Fruit fly (Drosophila melanogaster): ENCODE measurements around the gene CG14645.

CG14645 gene

DNA sequence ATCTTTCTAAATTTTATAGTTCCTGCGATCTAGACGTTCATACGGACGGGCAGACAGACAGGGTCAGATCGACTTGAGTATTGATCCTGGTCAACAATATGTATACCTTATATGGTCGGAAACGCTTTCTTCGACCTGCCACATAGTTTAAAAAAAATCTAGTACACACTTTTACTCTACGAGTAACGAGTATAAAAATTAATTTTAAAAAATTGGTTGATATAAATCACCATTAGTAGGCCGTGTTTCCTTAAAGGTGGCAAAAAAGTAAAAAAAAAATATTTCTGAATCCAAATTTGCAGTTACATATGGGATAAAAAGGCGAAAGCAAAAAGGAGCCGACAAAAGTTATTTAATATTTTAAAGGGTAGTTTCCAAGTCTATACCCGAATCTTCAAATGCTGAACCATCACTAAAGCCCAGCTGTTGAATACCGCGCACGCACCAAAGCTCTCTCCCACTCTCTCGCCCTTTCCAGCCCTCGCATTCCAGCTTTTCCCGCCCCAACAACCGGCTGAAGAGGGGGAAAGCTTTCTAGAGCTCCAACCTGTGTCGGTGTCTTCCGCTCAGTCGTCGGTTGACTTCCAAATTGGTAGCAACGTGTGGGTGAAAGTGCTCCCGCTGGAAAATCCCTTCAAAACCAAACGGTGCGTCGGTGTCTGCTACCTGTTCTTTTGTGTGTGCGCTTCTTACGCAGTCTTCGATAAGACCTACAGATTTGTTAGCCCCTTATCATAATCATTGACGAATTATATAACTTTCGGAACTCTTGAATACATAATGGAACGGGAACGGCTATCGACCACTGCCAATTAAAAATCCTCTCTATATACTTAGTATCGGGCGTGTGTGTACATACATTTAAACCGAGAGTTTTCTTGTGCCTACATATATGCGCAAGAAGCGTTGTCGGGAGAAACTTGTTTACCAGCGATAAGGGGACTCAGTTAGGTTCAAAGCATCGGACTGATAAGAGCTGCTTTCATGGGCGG is 43.8 kb downstream of the CG14645 start, which contains the start of gene Sfxn1-3 (continued):
- TF ChIP-seq Xrp1 (GFP tag; IDR thresholded peaks at IDR 0.05) (peak; percentile 32; the same call in 1 of the 2 replicates), D19B (GFP tag; optimal IDR thresholded peaks at IDR 0.05) (peak; percentile 96), CHES-1-like (GFP tag; optimal IDR thresholded peaks at IDR 0.05) (no peak), CG16813 (GFP tag; IDR thresholded peaks at IDR 0.05; ENCODE audit: partially characterized antibody) (no peak), H15 (GFP tag; IDR thresholded peaks at IDR 0.05) (0 out of 3 replicates have a peak, but pooled peaks have one; percentile 2), Camta (GFP tag; optimal IDR thresholded peaks at IDR 0.05) (no peak), unc-4 (GFP tag; IDR thresholded peaks at IDR 0.05; ENCODE audit: partially characterized antibody) (no peak), CG9876 (GFP tag; optimal IDR thresholded peaks at IDR 0.05) (no peak), Mes4 (GFP tag; optimal IDR thresholded peaks at IDR 0.05) (peak; percentile 2), CG9932 (GFP tag; IDR thresholded peaks at IDR 0.05) (peak; percentile 74), NC2β (GFP tag; optimal IDR thresholded peaks at IDR 0.05) (no peak), tx (GFP tag; optimal IDR thresholded peaks at IDR 0.05) (no peak), CG1024 (GFP tag; IDR thresholded peaks at IDR 0.05) (peak; percentile 14; the same call in 1 of the 2 replicates), Aef1 (GFP tag; IDR thresholded peaks at IDR 0.05) (no peak), bigmax (GFP tag; optimal IDR thresholded peaks at IDR 0.05) (no peak), zfh2 (GFP tag; optimal IDR thresholded peaks at IDR 0.05) (no peak), CG11398 (GFP tag; optimal IDR thresholded peaks at IDR 0.05) (peak; percentile 26), Nf-YB (GFP tag; optimal IDR thresholded peaks at IDR 0.05) (peak; percentile 22), croc (GFP tag; conservative IDR thresholded peaks at IDR 0.05) (no peak), CG15269 (tag; optimal IDR thresholded peaks at IDR 0.05) (peak; percentile 42), bbx (GFP tag; IDR thresholded peaks at IDR 0.05; ENCODE audit: partially characterized antibody) (peak; percentile 65), CG7357 (GFP tag; IDR thresholded peaks at IDR 0.05) (0 out of 3 replicates have a peak, but pooled peaks have one; percentile 20), sd (tag; optimal IDR thresholded peaks at IDR 0.05) (peak; percentile 95), kni (GFP tag; optimal IDR thresholded peaks at IDR 0.05) (peak; percentile 67), CG15601 (tag; optimal IDR thresholded peaks at IDR 0.05) (peak; percentile 40), CG7786 (GFP tag; optimal IDR thresholded peaks at IDR 0.05) (no peak), CG12769 (tag; optimal IDR thresholded peaks at IDR 0.05) (peak; percentile 97), CG5953 (GFP tag; IDR thresholded peaks at IDR 0.05) (no peak), klu (GFP tag; IDR thresholded peaks at IDR 0.05) (no peak), Sox100B (GFP tag; optimal IDR thresholded peaks at IDR 0.05) (no peak), CG18476 (GFP tag; optimal IDR thresholded peaks at IDR 0.05) (no peak), Doc3 (GFP tag; IDR thresholded peaks at IDR 0.05; ENCODE audit: partially characterized antibody) (peak; percentile 20; the same call in 1 of the 3 replicates), CG17612 (GFP tag; IDR thresholded peaks at IDR 0.05) (no peak), Ravus (GFP tag; IDR thresholded peaks at IDR 0.05) (no peak), scrt (GFP tag; optimal IDR thresholded peaks at IDR 0.05) (peak; percentile 72), tio (GFP tag; optimal IDR thresholded peaks at IDR 0.05) (no peak), knrl (GFP tag; IDR thresholded peaks at IDR 0.05; ENCODE audit: partially characterized antibody) (peak; percentile 19; the same call in 1 of the 3 replicates), mirr (GFP tag; optimal IDR thresholded peaks at IDR 0.05) (peak; percentile 85), CG12155 (GFP tag; optimal IDR thresholded peaks at IDR 0.05) (no peak), slp2 (GFP tag; optimal IDR thresholded peaks at IDR 0.05) (no peak), CG14965 (GFP tag; optimal IDR thresholded peaks at IDR 0.05; ENCODE audit: borderline replicate concordance) (no peak), dmrt99B (tag; optimal IDR thresholded peaks at IDR 0.05) (no peak), lbe (GFP tag; optimal IDR thresholded peaks at IDR 0.05) (no peak), sr (GFP tag; IDR thresholded peaks at IDR 0.05) (no peak; the same call in 1 of the 3 replicates), rib (GFP tag; IDR thresholded peaks at IDR 0.05) (0 out of 2 replicates have a peak, but pooled peaks have one; percentile 51), emc (GFP tag; optimal IDR thresholded peaks at IDR 0.05) (no peak), bowl (GFP tag; IDR thresholded peaks at IDR 0.05) (peak; percentile 28; the same call in 1 of the 2 replicates), mld (GFP tag; IDR thresholded peaks at IDR 0.05; ENCODE audit: partially characterized antibody) (no peak)

Data from whole organism, embryonic.